Worm (Caenorhabditis elegans) whole organism, L1 larva: ENCODE results near the gene cdd-2.

Experiments used
- blmp-1 ChIP-seq: fragments of 150-350 bp; optimal IDR thresholded peaks from 2 replicates; lab custom pipeline; 2014; ENCODE audit warnings: missing biosample characterization, missing genetic modification characterization
- egl-13 ChIP-seq: sonication (generic microtip); optimal IDR thresholded peaks from 2 replicates; lab custom pipeline; 2016; ENCODE audit warnings: missing genotype, missing genetic modification reagents, missing genetic modification characterization, missing compliant biosample characterization
- fkh-10 ChIP-seq: sonication (generic microtip); optimal IDR thresholded peaks from 2 replicates; lab custom pipeline; 2017; ENCODE audit warnings: missing biosample characterization, missing genetic modification reagents, missing genetic modification characterization
- lsy-2 ChIP-seq, 2 experiments: fragments of 150-350 bp; optimal IDR thresholded peaks; 2 replicates each; lab custom pipeline; 2014; ENCODE audit warnings: missing biosample characterization in 2 of 2, missing genetic modification characterization in 2 of 2
- nhr-11 ChIP-seq: fragments of 150-350 bp; optimal IDR thresholded peaks from 2 replicates; lab custom pipeline; 2014; ENCODE audit warnings: missing biosample characterization, missing genetic modification characterization
- nhr-76 ChIP-seq: sonication (generic microtip); optimal IDR thresholded peaks from 2 replicates; lab custom pipeline; 2017; ENCODE audit warnings: missing biosample characterization, missing genetic modification characterization
- sox-4 ChIP-seq: sonication (generic microtip); optimal IDR thresholded peaks from 2 replicates; lab custom pipeline; 2016; ENCODE audit warnings: missing genetic modification characterization, missing compliant biosample characterization
- unc-30 ChIP-seq: sonication (generic microtip); optimal IDR thresholded peaks from 2 replicates; lab custom pipeline; 2017; ENCODE audit warnings: missing biosample characterization, missing genetic modification characterization
- zag-1 ChIP-seq: fragments of 150-350 bp; optimal IDR thresholded peaks from 2 replicates; lab custom pipeline; 2014; ENCODE audit warnings: missing biosample characterization, missing genetic modification characterization

ce11 chrIV:7523744-7524143 is 23.9 kb downstream of the cdd-2 start:
- TF ChIP-seq unc-30 (tag; lab: Kevin White, UChicago) (no peak), fkh-10 (GFP tag; lab: Kevin White, UChicago) (no peak), sox-4 (tag; lab: Kevin White, UChicago) (no peak), egl-13 (no peak), nhr-11 (tag; lab: Kevin White, UChicago) (no peak), blmp-1 (tag; lab: Kevin White, UChicago) (no peak), nhr-76 (tag; lab: Kevin White, UChicago) (no peak), lsy-2 (tag; optimal IDR thresholded peaks at IDR 0.05; lab: Kevin White, UChicago) (no peak), zag-1 (no peak)
